Fruit fly (Drosophila melanogaster) whole organism, embryonic: ENCODE results near the gene CG12420.

ENCODE experiments used
- Atf-2 ChIP-seq: fragments of 200-800 bp; sonication (Bioruptor generic); optimal IDR thresholded peaks from 2 replicates; lab custom pipeline; 2016; ENCODE audit warnings: missing biosample characterization, missing genetic modification characterization
- C15 ChIP-seq: fragments of 200-800 bp; sonication (Bioruptor generic); IDR thresholded peaks from 3 replicates; pipeline ENCODE4 v1.3.6; 2022; ENCODE audit warnings: missing biosample characterization, missing genetic modification characterization
- CG10543 ChIP-seq: fragments of 200-800 bp; sonication (Bioruptor generic); optimal IDR thresholded peaks from 3 replicates; lab custom pipeline; 2017; ENCODE audit warnings: missing biosample characterization, mild to moderate bottlenecking, missing genetic modification characterization, moderate library complexity
- CG12391 ChIP-seq: fragments of 200-800 bp; sonication (Bioruptor generic); optimal IDR thresholded peaks from 3 replicates; lab custom pipeline; 2018; ENCODE audit warnings: missing biosample characterization, mild to moderate bottlenecking, missing genetic modification characterization, moderate library complexity
- CG13894 ChIP-seq: fragments of 200-800 bp; sonication (Bioruptor generic); optimal IDR thresholded peaks from 3 replicates; lab custom pipeline; 2018; ENCODE audit warnings: missing biosample characterization, mild to moderate bottlenecking, missing genetic modification characterization, moderate library complexity
- CG14050 ChIP-seq: fragments of 200-800 bp; sonication (Bioruptor generic); IDR thresholded peaks from 3 replicates; pipeline ENCODE4 v1.3.6; 2022; ENCODE audit warnings: missing biosample characterization, missing genetic modification characterization
- CG1602 ChIP-seq: fragments of 200-800 bp; sonication (Bioruptor generic); optimal IDR thresholded peaks from 3 replicates; lab custom pipeline; 2016; ENCODE audit warnings: missing biosample characterization, missing genetic modification characterization
- CG17612 ChIP-seq: fragments of 200-800 bp; sonication (Bioruptor generic); IDR thresholded peaks from 2 replicates; pipeline ENCODE4 v1.3.6; 2022; ENCODE audit warnings: missing biosample characterization, missing genetic modification characterization
- CG2116 ChIP-seq: fragments of 200-800 bp; sonication (Bioruptor generic); optimal IDR thresholded peaks from 3 replicates; lab custom pipeline; 2018; ENCODE audit warnings: missing biosample characterization, mild to moderate bottlenecking, missing genetic modification characterization
- CG31441 ChIP-seq: fragments of 200-800 bp; sonication (Bioruptor generic); IDR thresholded peaks from 2 replicates; pipeline ENCODE4 v1.3.6; 2022; ENCODE audit warnings: missing biosample characterization, missing genetic modification characterization
- CG32532 ChIP-seq: fragments of 200-800 bp; sonication (Bioruptor generic); IDR thresholded peaks from 2 replicates; pipeline ENCODE4 v1.3.6; 2022; ENCODE audit warnings: missing biosample characterization, missing genetic modification characterization
- CG33213 ChIP-seq: fragments of 200-800 bp; sonication (Bioruptor generic); optimal IDR thresholded peaks from 3 replicates; lab custom pipeline; 2016; ENCODE audit warnings: missing biosample characterization, missing genetic modification characterization
- CG3726 ChIP-seq: fragments of 200-800 bp; sonication (Bioruptor generic); IDR thresholded peaks from 3 replicates; pipeline ENCODE4, ENCODE4 v1.3.6; 2022; ENCODE audit warnings: missing biosample characterization, missing genetic modification characterization
- CG4360 ChIP-seq: fragments of 200-800 bp; sonication (Bioruptor generic); IDR thresholded peaks from 2 replicates; pipeline ENCODE4 v1.3.6; 2022; ENCODE audit warnings: missing biosample characterization, missing genetic modification characterization
- CG4617 ChIP-seq: fragments of 200-800 bp; sonication (Bioruptor generic); optimal IDR thresholded peaks from 3 replicates; lab custom pipeline; 2016; ENCODE audit warnings: missing biosample characterization, missing genetic modification characterization, borderline replicate concordance
- CG6689 ChIP-seq: fragments of 200-800 bp; sonication (Bioruptor generic); IDR thresholded peaks from 2 replicates; pipeline ENCODE4 v1.3.6; 2022; ENCODE audit warnings: missing biosample characterization, missing genetic modification characterization
- CG6765 ChIP-seq: fragments of 200-800 bp; sonication (Bioruptor generic); optimal IDR thresholded peaks from 3 replicates; lab custom pipeline; 2017; ENCODE audit warnings: missing biosample characterization, mild to moderate bottlenecking, missing genetic modification characterization
- CG7372 ChIP-seq: fragments of 200-800 bp; sonication (Bioruptor generic); IDR thresholded peaks from 2 replicates; pipeline ENCODE4 v1.3.6; 2022; ENCODE audit warnings: missing biosample characterization, missing genetic modification characterization
- CG8359 ChIP-seq: fragments of 200-800 bp; sonication (Bioruptor generic); optimal IDR thresholded peaks from 2 replicates; lab custom pipeline; 2017; ENCODE audit warnings: missing biosample characterization, mild to moderate bottlenecking, missing genetic modification characterization, borderline replicate concordance
- CG8924 ChIP-seq: fragments of 200-800 bp; optimal IDR thresholded peaks from 3 replicates; lab custom pipeline; 2019; ENCODE audit warnings: missing biosample characterization, mild to moderate bottlenecking, missing genetic modification characterization, moderate library complexity
- CG9727 ChIP-seq: fragments of 200-800 bp; sonication (Bioruptor generic); optimal IDR thresholded peaks from 3 replicates; lab custom pipeline; 2017; ENCODE audit warnings: missing biosample characterization, mild to moderate bottlenecking, missing genetic modification characterization
- CHES-1-like ChIP-seq: fragments of 200-800 bp; sonication (Bioruptor generic); optimal IDR thresholded peaks from 2 replicates; lab custom pipeline; 2016; ENCODE audit warnings: missing biosample characterization, missing genetic modification characterization
- D ChIP-seq, 2 experiments: fragments of 200-800 bp in 1 of 2; fragments of >200 bp in 1 of 2; sonication (Bioruptor generic) in 1 of 2; optimal IDR thresholded peaks; 2 replicates in 1 of 2; 3 replicates in 1 of 2; lab custom pipeline; 2017; ENCODE audit warnings: mild to moderate bottlenecking in 1 of 2, missing biosample characterization in 1 of 2, missing genetic modification characterization in 1 of 2, missing genetic modification reagents in 1 of 2
- ERR ChIP-seq: fragments of 200-800 bp; sonication (Bioruptor generic); optimal IDR thresholded peaks from 2 replicates; lab custom pipeline; 2016; ENCODE audit warnings: missing biosample characterization, missing genetic modification characterization
- HmgD ChIP-seq: fragments of 200-800 bp; sonication (Bioruptor generic); optimal IDR thresholded peaks from 3 replicates; lab custom pipeline; 2016; ENCODE audit warnings: missing biosample characterization, missing genetic modification characterization
- Hr78 ChIP-seq, 2 experiments: fragments of 200-800 bp in 1 of 2; fragments of >200 bp in 1 of 2; sonication (Bioruptor generic) in 1 of 2; optimal IDR thresholded peaks; 2 replicates each; lab custom pipeline; 2017 to 2019; ENCODE audit warnings: missing biosample characterization in 2 of 2, missing genetic modification characterization in 2 of 2, mild to moderate bottlenecking in 1 of 2, moderate library complexity in 1 of 2
- Lhr ChIP-seq: fragments of 200-800 bp; sonication (Bioruptor generic); optimal IDR thresholded peaks from 3 replicates; lab custom pipeline; 2017; ENCODE audit warnings: mild to moderate bottlenecking, missing biosample characterization, missing genetic modification reagents, missing genetic modification characterization
- MBD-R2 ChIP-seq: fragments of 200-800 bp; sonication (Bioruptor generic); IDR thresholded peaks from 2 replicates; pipeline ENCODE4 v1.3.6; 2022; ENCODE audit warnings: missing biosample characterization, missing genetic modification characterization
- Meics ChIP-seq: fragments of 200-800 bp; sonication (Bioruptor generic); optimal IDR thresholded peaks from 2 replicates; lab custom pipeline; 2017; ENCODE audit warnings: missing biosample characterization, mild to moderate bottlenecking, missing genetic modification characterization
- Nf-YB ChIP-seq: fragments of 200-800 bp; sonication (Bioruptor generic); optimal IDR thresholded peaks from 3 replicates; lab custom pipeline; 2019; ENCODE audit warnings: missing biosample characterization, mild to moderate bottlenecking, missing genetic modification characterization, moderate library complexity
- Scr ChIP-seq: fragments of 200-800 bp; sonication (Bioruptor generic); IDR thresholded peaks from 2 replicates; pipeline ENCODE4 v1.3.6; 2022; ENCODE audit warnings: missing biosample characterization, missing genetic modification characterization; ENCODE audit not compliant: partially characterized antibody
- Tbp ChIP-seq: fragments of >200 bp; optimal IDR thresholded peaks from 2 replicates; lab custom pipeline; 2018; ENCODE audit warnings: missing biosample characterization, missing genetic modification characterization
- Trl ChIP-seq, 3 experiments: fragments of >200 bp in 2 of 3; fragments of 200-800 bp in 1 of 3; sonication (Bioruptor generic) in 1 of 3; optimal IDR thresholded peaks; 2 replicates in 1 of 3; 3 replicates in 2 of 3; lab custom pipeline; 2016 to 2017; ENCODE audit warnings: missing biosample characterization in 1 of 3, missing genetic modification characterization in 1 of 3
- ab ChIP-seq: fragments of 200-800 bp; sonication (Bioruptor generic); optimal IDR thresholded peaks from 2 replicates; lab custom pipeline; 2016; ENCODE audit warnings: missing biosample characterization, missing genetic modification characterization
- bsh ChIP-seq, 2 experiments: fragments of 200-800 bp; sonication (Bioruptor generic); optimal IDR thresholded peaks; 2 replicates each; lab custom pipeline; 2017 to 2018; ENCODE audit warnings: mild to moderate bottlenecking in 2 of 2, missing biosample characterization in 2 of 2, missing genetic modification characterization in 2 of 2, moderate library complexity in 1 of 2
- btn ChIP-seq: fragments of 200-800 bp; sonication (Bioruptor generic); optimal IDR thresholded peaks from 2 replicates; lab custom pipeline; 2016; ENCODE audit warnings: missing biosample characterization, missing genetic modification characterization
- caup ChIP-seq: fragments of 200-800 bp; sonication (Bioruptor generic); optimal IDR thresholded peaks from 3 replicates; lab custom pipeline; 2017; ENCODE audit warnings: missing biosample characterization, mild to moderate bottlenecking, missing genetic modification characterization, moderate library complexity; ENCODE audit not compliant: severe bottlenecking
- crp ChIP-seq, 2 experiments: fragments of 200-800 bp; sonication (Bioruptor generic); optimal IDR thresholded peaks; 2 replicates in 1 of 2; 3 replicates in 1 of 2; lab custom pipeline; 2017; ENCODE audit warnings: missing biosample characterization in 2 of 2, missing genetic modification characterization in 2 of 2, mild to moderate bottlenecking in 1 of 2, moderate library complexity in 1 of 2
- eve ChIP-seq, 2 experiments: fragments of >200 bp; optimal IDR thresholded peaks; 2 replicates each; lab custom pipeline; 2017; ENCODE audit warnings: missing biosample characterization in 2 of 2, missing genetic modification characterization in 2 of 2
- gcm ChIP-seq: fragments of 200-800 bp; sonication (Bioruptor generic); optimal IDR thresholded peaks from 2 replicates; lab custom pipeline; 2019; ENCODE audit warnings: missing biosample characterization, mild to moderate bottlenecking, missing genetic modification characterization, moderate library complexity
- gcm2 ChIP-seq: fragments of 200-800 bp; sonication (Bioruptor generic); optimal IDR thresholded peaks from 2 replicates; lab custom pipeline; 2016; ENCODE audit warnings: missing biosample characterization, missing genetic modification characterization
- inv ChIP-seq: fragments of 200-800 bp; sonication (Bioruptor generic); IDR thresholded peaks from 2 replicates; pipeline ENCODE4 v1.3.6; 2022; ENCODE audit warnings: missing biosample characterization, missing genetic modification characterization; ENCODE audit not compliant: partially characterized antibody
- nmo ChIP-seq: fragments of 200-800 bp; sonication (Bioruptor generic); optimal IDR thresholded peaks from 2 replicates; lab custom pipeline; 2018; ENCODE audit warnings: missing biosample characterization, mild to moderate bottlenecking, missing genetic modification characterization, moderate library complexity
- odd ChIP-seq: fragments of 200-800 bp; sonication (Bioruptor generic); optimal IDR thresholded peaks from 2 replicates; lab custom pipeline; 2017; ENCODE audit warnings: missing biosample characterization, mild to moderate bottlenecking, missing genetic modification characterization
- org-1 ChIP-seq: fragments of 200-800 bp; sonication (Bioruptor generic); optimal IDR thresholded peaks from 2 replicates; lab custom pipeline; 2017; ENCODE audit warnings: missing biosample characterization, missing genetic modification characterization
- pum ChIP-seq: fragments of 200-800 bp; sonication (Bioruptor generic); optimal IDR thresholded peaks from 2 replicates; lab custom pipeline; 2016; ENCODE audit warnings: missing biosample characterization, missing genetic modification characterization
- tin ChIP-seq: fragments of 200-800 bp; sonication (Bioruptor generic); optimal IDR thresholded peaks from 3 replicates; lab custom pipeline; 2016; ENCODE audit warnings: missing biosample characterization, missing genetic modification characterization
- trem ChIP-seq: fragments of 200-800 bp; optimal IDR thresholded peaks from 3 replicates; lab custom pipeline; 2019; ENCODE audit warnings: missing biosample characterization, mild to moderate bottlenecking, missing genetic modification characterization, moderate library complexity
- wdn ChIP-seq: fragments of 200-800 bp; sonication (Bioruptor generic); IDR thresholded peaks from 2 replicates; pipeline ENCODE4 v1.3.6; 2022; ENCODE audit warnings: missing biosample characterization, missing genetic modification characterization

Gene CG12420

DNA sequence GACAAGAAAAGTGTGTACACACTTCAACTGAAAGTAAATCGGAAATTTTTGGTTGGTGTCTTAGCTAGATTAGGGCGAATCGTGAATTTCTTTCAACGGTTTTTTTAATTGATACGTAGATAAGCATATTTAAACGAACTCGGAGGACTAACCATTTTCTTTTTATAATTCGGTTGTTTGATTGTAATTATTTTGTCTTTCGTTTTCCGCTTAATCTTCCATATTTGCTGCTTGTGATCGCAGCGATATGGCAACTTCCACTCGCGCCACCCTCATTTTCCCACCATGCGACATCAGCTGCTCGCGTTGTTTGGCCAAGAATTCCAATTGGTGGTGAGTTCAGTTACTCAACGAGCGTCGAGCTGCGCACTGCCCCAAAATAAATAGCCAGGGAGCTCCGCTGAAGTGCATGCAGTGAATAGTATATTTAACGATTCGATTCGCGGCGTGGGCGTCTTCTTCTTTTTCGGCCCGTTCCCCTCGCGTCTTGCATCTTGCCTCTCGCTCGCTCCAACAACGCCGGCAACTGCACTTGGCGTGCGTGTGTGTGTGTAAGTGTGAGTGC, 41.6 kb downstream of the CG12420 start, which contains the start of gene Nuak (continued):
- no peak for TF ChIP-seq D (optimal IDR thresholded peaks at IDR 0.05; lab: Kevin White, UChicago)
- TF ChIP-seq D (GFP tag; optimal IDR thresholded peaks at IDR 0.05; lab: Kevin White, UChicago) = peak; percentile 39
- peak; percentile 95 for TF ChIP-seq CHES-1-like (GFP tag; lab: Kevin White, UChicago)
- TF ChIP-seq Meics (GFP tag; lab: Kevin White, UChicago) = peak; percentile 84
- TF ChIP-seq gcm (GFP tag; lab: Kevin White, UChicago) = peak; percentile 59
- peak; percentile 89 for TF ChIP-seq CG13894 (tag; lab: Kevin White, UChicago)
- TF ChIP-seq nmo (GFP tag; lab: Kevin White, UChicago) = peak; percentile 98
- no peak for TF ChIP-seq odd
- peak; percentile 97 for TF ChIP-seq CG33213
- TF ChIP-seq caup (GFP tag; lab: Kevin White, UChicago) = peak; percentile 83
- TF ChIP-seq CG7372 (GFP tag; lab: Robert Waterston, UW) = no peak
- TF ChIP-seq CG6765 (GFP tag; lab: Kevin White, UChicago) = peak; percentile 54
- TF ChIP-seq CG8359 (GFP tag; lab: Kevin White, UChicago) = no peak
- peak in 1 of 2 experiments; percentile 78 for TF ChIP-seq bsh (GFP tag; optimal IDR thresholded peaks at IDR 0.05; lab: Kevin White, UChicago)
- TF ChIP-seq Lhr (GFP tag; lab: Kevin White, UChicago) = peak; percentile 88
- TF ChIP-seq Scr (GFP tag; lab: Robert Waterston, UW) = no peak
- peak; percentile 74 for TF ChIP-seq gcm2 (GFP tag; lab: Kevin White, UChicago)
- TF ChIP-seq crp (GFP tag; optimal IDR thresholded peaks at IDR 0.05; lab: Kevin White, UChicago) = peak; percentile 93 to 99
- peak; percentile 80 for TF ChIP-seq ERR (GFP tag; lab: Kevin White, UChicago)
- TF ChIP-seq inv = no peak
- no peak for TF ChIP-seq CG17612 (GFP tag; lab: Robert Waterston, UW)
- TF ChIP-seq pum (GFP tag; lab: Kevin White, UChicago) = peak; percentile 95
- TF ChIP-seq CG3726 (GFP tag; lab: Robert Waterston, UW) = no peak
- TF ChIP-seq Hr78 (GFP tag; optimal IDR thresholded peaks at IDR 0.05; lab: Kevin White, UChicago) = no peak
- TF ChIP-seq C15 (GFP tag; lab: Robert Waterston, UW) = no peak
- TF ChIP-seq ab (GFP tag; lab: Kevin White, UChicago) = peak; percentile 51
- TF ChIP-seq CG6689 (GFP tag; lab: Robert Waterston, UW) = no peak
- peak; percentile 86 for TF ChIP-seq CG4617 (GFP tag; lab: Kevin White, UChicago)
- TF ChIP-seq tin (GFP tag; lab: Kevin White, UChicago) = peak; percentile 95
- TF ChIP-seq trem = peak; percentile 85
- peak; percentile 84 for TF ChIP-seq CG1602
- TF ChIP-seq wdn (GFP tag; lab: Robert Waterston, UW) = no peak
- TF ChIP-seq MBD-R2 (GFP tag; lab: Robert Waterston, UW) = no peak
- no peak for TF ChIP-seq CG32532 (GFP tag; lab: Robert Waterston, UW)
- TF ChIP-seq eve (GFP tag; optimal IDR thresholded peaks at IDR 0.05; lab: Kevin White, UChicago) = no peak
- peak; percentile 92 for TF ChIP-seq CG9727 (GFP tag; lab: Kevin White, UChicago)
- TF ChIP-seq CG12391 (tag; lab: Kevin White, UChicago) = peak; percentile 89
- TF ChIP-seq CG10543 (GFP tag; lab: Kevin White, UChicago) = peak; percentile 89
- TF ChIP-seq Nf-YB = peak; percentile 73
- TF ChIP-seq Tbp (GFP tag; lab: Kevin White, UChicago) = no peak
- TF ChIP-seq org-1 (GFP tag; lab: Kevin White, UChicago) = peak; percentile 37
- peak; percentile 88 for TF ChIP-seq HmgD
- TF ChIP-seq CG2116 = peak; percentile 85
- no peak for TF ChIP-seq CG14050
- peak; percentile 45 for TF ChIP-seq btn
- TF ChIP-seq CG8924 = peak; percentile 72
- TF ChIP-seq Trl (optimal IDR thresholded peaks at IDR 0.05; lab: Kevin White, UChicago) = no peak
- TF ChIP-seq Trl (GFP tag; optimal IDR thresholded peaks at IDR 0.05; lab: Kevin White, UChicago) = peak; percentile 94
- TF ChIP-seq CG31441 (GFP tag; lab: Robert Waterston, UW) = no peak
- no peak for TF ChIP-seq CG4360
- TF ChIP-seq Atf-2 (GFP tag; lab: Kevin White, UChicago) = peak; percentile 93
